Worm (Caenorhabditis elegans) whole organism, midembryonic: ENCODE results near the gene cisd-1.

Source experiments
- T22C8.4 ChIP-seq: fragments of 200-800 bp; sonication (Bioruptor generic); IDR thresholded peaks from 2 replicates; pipeline ENCODE4 v1.3.6; 2022; ENCODE audit warnings: missing genetic modification characterization, missing compliant biosample characterization
- cog-1 ChIP-seq: sonication (generic microtip); optimal IDR thresholded peaks from 2 replicates; lab custom pipeline; 2016; ENCODE audit warnings: missing genetic modification characterization, missing compliant biosample characterization
- flt-1 ChIP-seq: fragments of 200-800 bp; sonication (Bioruptor generic); IDR thresholded peaks from 2 replicates; pipeline ENCODE4 v1.3.6; 2022; ENCODE audit warnings: missing genetic modification characterization, missing compliant biosample characterization
- klf-2 ChIP-seq: fragments of 200-800 bp; sonication (Bioruptor generic); conservative IDR thresholded peaks from 2 replicates; pipeline ENCODE4 v1.3.6; 2022; ENCODE audit warnings: missing genetic modification reagents, missing genetic modification characterization, missing compliant biosample characterization
- med-1 ChIP-seq: sonication (generic microtip); optimal IDR thresholded peaks from 2 replicates; lab custom pipeline; 2017; ENCODE audit warnings: missing genetic modification characterization, mild to moderate bottlenecking, missing compliant biosample characterization, antibody characterized with exemption, missing genetic modification reagents; ENCODE audit not compliant: insufficient read depth
- ref-1 ChIP-seq: fragments of 200-800 bp; sonication (Bioruptor generic); conservative IDR thresholded peaks from 2 replicates; pipeline ENCODE4 v1.3.6; 2022; ENCODE audit warnings: missing genetic modification reagents, missing genetic modification characterization, missing compliant biosample characterization
- tab-1 ChIP-seq: fragments of 200-800 bp; sonication (Bioruptor generic); IDR thresholded peaks from 2 replicates; pipeline ENCODE4 v1.3.6; 2022; ENCODE audit warnings: missing genetic modification characterization, missing compliant biosample characterization
- ztf-23 ChIP-seq: fragments of 200-800 bp; sonication (Bioruptor generic); IDR thresholded peaks from 2 replicates; pipeline ENCODE4 v1.3.6; 2022; ENCODE audit warnings: missing genetic modification reagents, missing genetic modification characterization, missing compliant biosample characterization
- ztf-29 ChIP-seq: fragments of 200-800 bp; sonication (Bioruptor generic); IDR thresholded peaks from 2 replicates; pipeline ENCODE4 v1.3.6; 2022; ENCODE audit warnings: missing genetic modification reagents, missing genetic modification characterization, missing compliant biosample characterization

Gene cisd-1

ce11 chrII:11469574-11470108 lies at the start of gene cisd-1:
Gene cisd-1 (minus strand): TSS chrII:11469624.
- TF ChIP-seq ztf-29 (GFP tag; lab: Robert Waterston, UW), result no peak
- no peak for TF ChIP-seq tab-1 (GFP tag; lab: Robert Waterston, UW)
- no peak for TF ChIP-seq T22C8.4 (GFP tag; lab: Robert Waterston, UW)
- TF ChIP-seq klf-2 (GFP tag; lab: Robert Waterston, UW), result no peak
- no peak for TF ChIP-seq ztf-23 (GFP tag; lab: Robert Waterston, UW)
- TF ChIP-seq flt-1 (GFP tag; lab: Robert Waterston, UW), result no peak
- no peak for TF ChIP-seq ref-1 (GFP tag; lab: Robert Waterston, UW)
- TF ChIP-seq med-1 (GFP tag; lab: Kevin White, UChicago), result no peak
- TF ChIP-seq cog-1 (tag; lab: Kevin White, UChicago), result no peak

- TF ChIP-seq klf-2 (GFP tag; lab: Robert Waterston, UW), result no peak
- TF ChIP-seq cog-1 (tag; lab: Kevin White, UChicago), result no peak
- no peak for TF ChIP-seq ref-1 (GFP tag; lab: Robert Waterston, UW)
- TF ChIP-seq tab-1 (GFP tag; lab: Robert Waterston, UW), result no peak
- TF ChIP-seq ztf-29 (GFP tag; lab: Robert Waterston, UW), result no peak
- no peak for TF ChIP-seq ztf-23 (GFP tag; lab: Robert Waterston, UW)
- TF ChIP-seq flt-1 (GFP tag; lab: Robert Waterston, UW), result no peak
- TF ChIP-seq med-1 (GFP tag; lab: Kevin White, UChicago), result no peak
- TF ChIP-seq T22C8.4 (GFP tag; lab: Robert Waterston, UW), result no peak
These were observed 48.8 kb upstream of the cisd-1 start, which contains the start of gene B0334.10 for ce11 chrII:11518184-11518583. Gene B0334.10 (plus strand): TSS chrII:11518484.

ce11 chrII:11514775-11515174 lies 45.4 kb upstream of the cisd-1 start, which contains the start of gene srh-44:
Gene srh-44 (plus strand): TSS chrII:11515075.
- TF ChIP-seq ref-1 (GFP tag; lab: Robert Waterston, UW) (no peak), klf-2 (GFP tag; lab: Robert Waterston, UW) (no peak), flt-1 (GFP tag; lab: Robert Waterston, UW) (no peak), tab-1 (GFP tag; lab: Robert Waterston, UW) (no peak), cog-1 (tag; lab: Kevin White, UChicago) (no peak), ztf-29 (GFP tag; lab: Robert Waterston, UW) (no peak), T22C8.4 (GFP tag; lab: Robert Waterston, UW) (no peak), med-1 (GFP tag; lab: Kevin White, UChicago) (no peak)

ce11 chrII:11512921-11513320 lies 43.5 kb upstream of the cisd-1 start:
- TF ChIP-seq flt-1 (GFP tag; lab: Robert Waterston, UW) (no peak), klf-2 (GFP tag; lab: Robert Waterston, UW) (no peak), ref-1 (GFP tag; lab: Robert Waterston, UW) (no peak), med-1 (GFP tag; lab: Kevin White, UChicago) (no peak), ztf-29 (GFP tag; lab: Robert Waterston, UW) (no peak), tab-1 (GFP tag; lab: Robert Waterston, UW) (no peak), T22C8.4 (GFP tag; lab: Robert Waterston, UW) (no peak), cog-1 (tag; lab: Kevin White, UChicago) (no peak), ztf-23 (GFP tag; lab: Robert Waterston, UW) (no peak)

ce11 chrII:11510373-11510772 lies 40.9 kb upstream of the cisd-1 start, which contains the start of gene npr-41:
Gene npr-41 (plus strand): TSS chrII:11510673.
- TF ChIP-seq ref-1 (GFP tag; lab: Robert Waterston, UW) (no peak), flt-1 (GFP tag; lab: Robert Waterston, UW) (no peak), med-1 (GFP tag; lab: Kevin White, UChicago) (no peak), T22C8.4 (GFP tag; lab: Robert Waterston, UW) (no peak), klf-2 (GFP tag; lab: Robert Waterston, UW) (no peak), ztf-23 (GFP tag; lab: Robert Waterston, UW) (no peak), ztf-29 (GFP tag; lab: Robert Waterston, UW) (no peak), cog-1 (tag; lab: Kevin White, UChicago) (no peak), tab-1 (GFP tag; lab: Robert Waterston, UW) (no peak)

- TF ChIP-seq ztf-29 (GFP tag; lab: Robert Waterston, UW) (peak; percentile 67; the same call in 1 of the 2 replicates), ztf-23 (GFP tag; lab: Robert Waterston, UW) (no peak)
These were observed 34.3 kb upstream of the cisd-1 start for ce11 chrII:11503761-11504160.

- TF ChIP-seq ztf-23 (GFP tag; lab: Robert Waterston, UW), result no peak
- TF ChIP-seq T22C8.4 (GFP tag; lab: Robert Waterston, UW), result no peak
- no peak for TF ChIP-seq cog-1 (tag; lab: Kevin White, UChicago)
- TF ChIP-seq flt-1 (GFP tag; lab: Robert Waterston, UW), result no peak
- TF ChIP-seq ref-1 (GFP tag; lab: Robert Waterston, UW), result no peak
- TF ChIP-seq tab-1 (GFP tag; lab: Robert Waterston, UW), result no peak
- TF ChIP-seq klf-2 (GFP tag; lab: Robert Waterston, UW), result no peak
- TF ChIP-seq med-1 (GFP tag; lab: Kevin White, UChicago), result no peak
- no peak for TF ChIP-seq ztf-29 (GFP tag; lab: Robert Waterston, UW)
These were observed 32.5 kb upstream of the cisd-1 start for ce11 chrII:11501956-11502355.

- TF ChIP-seq T22C8.4 (GFP tag; lab: Robert Waterston, UW) (no peak), klf-2 (GFP tag; lab: Robert Waterston, UW) (no peak), tab-1 (GFP tag; lab: Robert Waterston, UW) (no peak), flt-1 (GFP tag; lab: Robert Waterston, UW) (no peak), ztf-29 (GFP tag; lab: Robert Waterston, UW) (no peak), ztf-23 (GFP tag; lab: Robert Waterston, UW) (no peak), ref-1 (GFP tag; lab: Robert Waterston, UW) (no peak), cog-1 (tag; lab: Kevin White, UChicago) (no peak), med-1 (GFP tag; lab: Kevin White, UChicago) (no peak)
These were observed 30.8 kb upstream of the cisd-1 start, which contains the start of gene B0334.20 for ce11 chrII:11500198-11500597. Gene B0334.20 (minus strand): TSS chrII:11500459.
